Fruit fly (Drosophila melanogaster) whole organism, embryonic: ENCODE measurements around the gene CG3038.

ENCODE experiments used
- ATbp ChIP-seq: fragments of 200-800 bp; sonication (Bioruptor generic); optimal IDR thresholded peaks from 2 replicates; lab custom pipeline; 2017; ENCODE audit warnings: missing biosample characterization, mild to moderate bottlenecking, missing genetic modification characterization, missing genetic modification reagents
- Abd-B ChIP-seq: fragments of 200-800 bp; sonication (Bioruptor generic); optimal IDR thresholded peaks from 2 replicates; lab custom pipeline; 2018; ENCODE audit warnings: missing biosample characterization, mild to moderate bottlenecking, missing genetic modification characterization, moderate library complexity
- Adf1 ChIP-seq: fragments of 200-800 bp; sonication (Bioruptor generic); IDR thresholded peaks from 2 replicates; pipeline ENCODE4 v1.3.6; 2022; ENCODE audit warnings: missing biosample characterization, missing genetic modification characterization
- Bdp1 ChIP-seq: fragments of 200-800 bp; sonication (Bioruptor generic); optimal IDR thresholded peaks from 3 replicates; lab custom pipeline; 2016; ENCODE audit warnings: missing biosample characterization, missing genetic modification characterization
- CG10209 ChIP-seq: fragments of 200-800 bp; sonication (Bioruptor generic); optimal IDR thresholded peaks from 3 replicates; lab custom pipeline; 2017; ENCODE audit warnings: missing biosample characterization, mild to moderate bottlenecking, missing genetic modification characterization, missing genetic modification reagents
- CG1024 ChIP-seq: fragments of 200-800 bp; sonication (Bioruptor generic); IDR thresholded peaks from 2 replicates; pipeline ENCODE4 v1.3.6; 2022; ENCODE audit warnings: missing biosample characterization, missing genetic modification characterization
- CG11723 ChIP-seq: fragments of 200-800 bp; sonication (Bioruptor generic); optimal IDR thresholded peaks from 2 replicates; lab custom pipeline; 2017; ENCODE audit warnings: missing biosample characterization, mild to moderate bottlenecking, missing genetic modification characterization
- CG13123 ChIP-seq: fragments of 200-800 bp; sonication (Bioruptor generic); optimal IDR thresholded peaks from 2 replicates; lab custom pipeline; 2016; ENCODE audit warnings: missing biosample characterization, missing genetic modification characterization
- CG15269 ChIP-seq: fragments of 200-800 bp; sonication (Bioruptor generic); optimal IDR thresholded peaks from 2 replicates; lab custom pipeline; 2018; ENCODE audit warnings: missing biosample characterization, mild to moderate bottlenecking, missing genetic modification characterization, moderate library complexity
- CG17359 ChIP-seq: fragments of 200-800 bp; sonication (Bioruptor generic); optimal IDR thresholded peaks from 3 replicates; lab custom pipeline; 2018; ENCODE audit warnings: missing biosample characterization, mild to moderate bottlenecking, missing genetic modification characterization, moderate library complexity
- CG1792 ChIP-seq: fragments of 200-800 bp; sonication (Bioruptor generic); optimal IDR thresholded peaks from 2 replicates; lab custom pipeline; 2016; ENCODE audit warnings: missing biosample characterization, missing genetic modification characterization
- CG18011 ChIP-seq: fragments of 200-800 bp; sonication (Bioruptor generic); optimal IDR thresholded peaks from 2 replicates; lab custom pipeline; 2017; ENCODE audit warnings: missing biosample characterization, missing genetic modification characterization, mild to moderate bottlenecking, moderate library complexity, missing genotype
- CG2120 ChIP-seq: fragments of 200-800 bp; sonication (Bioruptor generic); optimal IDR thresholded peaks from 3 replicates; lab custom pipeline; 2016; ENCODE audit warnings: missing biosample characterization, missing genetic modification characterization
- CG2199 ChIP-seq: fragments of 200-800 bp; sonication (Bioruptor generic); IDR thresholded peaks from 3 replicates; pipeline ENCODE4 v1.3.6; 2022; ENCODE audit warnings: missing biosample characterization, missing genetic modification characterization
- CG3838 ChIP-seq: fragments of 200-800 bp; sonication (Bioruptor generic); optimal IDR thresholded peaks from 3 replicates; lab custom pipeline; 2016; ENCODE audit warnings: missing biosample characterization, missing genetic modification characterization
- CG3847 ChIP-seq: fragments of 200-800 bp; sonication (Bioruptor generic); IDR thresholded peaks from 2 replicates; pipeline ENCODE4 v1.3.6; 2022; ENCODE audit warnings: missing biosample characterization, missing genetic modification characterization
- CG42726 ChIP-seq: fragments of 200-800 bp; sonication (Bioruptor generic); IDR thresholded peaks from 2 replicates; pipeline ENCODE4 v1.3.6; 2022; ENCODE audit warnings: missing biosample characterization, missing genetic modification characterization; ENCODE audit not compliant: partially characterized antibody
- CG43689 ChIP-seq: fragments of 200-800 bp; sonication (Bioruptor generic); IDR thresholded peaks from 2 replicates; pipeline ENCODE4 v1.3.6; 2022; ENCODE audit warnings: missing biosample characterization, missing genetic modification characterization
- CG6272 ChIP-seq: fragments of 200-800 bp; sonication (Bioruptor generic); IDR thresholded peaks from 2 replicates; pipeline ENCODE4 v1.3.6; 2022; ENCODE audit warnings: missing biosample characterization, missing genetic modification characterization
- CG6765 ChIP-seq: fragments of 200-800 bp; sonication (Bioruptor generic); optimal IDR thresholded peaks from 3 replicates; lab custom pipeline; 2017; ENCODE audit warnings: missing biosample characterization, mild to moderate bottlenecking, missing genetic modification characterization
- CG8924 ChIP-seq: fragments of 200-800 bp; optimal IDR thresholded peaks from 3 replicates; lab custom pipeline; 2019; ENCODE audit warnings: missing biosample characterization, mild to moderate bottlenecking, missing genetic modification characterization, moderate library complexity
- CkIIα-i1 ChIP-seq: fragments of 200-800 bp; sonication (Bioruptor generic); IDR thresholded peaks from 2 replicates; pipeline ENCODE4 v1.3.6; 2022; ENCODE audit warnings: missing biosample characterization, missing genetic modification characterization
- CrebB ChIP-seq: fragments of 200-800 bp; sonication (Bioruptor generic); optimal IDR thresholded peaks from 3 replicates; lab custom pipeline; 2018; ENCODE audit warnings: missing biosample characterization, mild to moderate bottlenecking, missing genetic modification characterization
- Dip2 ChIP-seq: fragments of 200-800 bp; sonication (Bioruptor generic); IDR thresholded peaks from 2 replicates; pipeline ENCODE4 v1.3.6; 2022; ENCODE audit warnings: missing biosample characterization, missing genetic modification characterization
- Elba2 ChIP-seq: fragments of 200-800 bp; sonication (Bioruptor generic); optimal IDR thresholded peaks from 3 replicates; lab custom pipeline; 2016; ENCODE audit warnings: missing biosample characterization, missing genetic modification characterization
- Fer1 ChIP-seq: fragments of 200-800 bp; sonication (Bioruptor generic); optimal IDR thresholded peaks from 2 replicates; lab custom pipeline; 2017; ENCODE audit warnings: missing biosample characterization, mild to moderate bottlenecking, missing genetic modification characterization
- Hand ChIP-seq: fragments of 200-800 bp; sonication (Bioruptor generic); optimal IDR thresholded peaks from 2 replicates; lab custom pipeline; 2017; ENCODE audit warnings: mild to moderate bottlenecking, missing biosample characterization, missing genetic modification reagents, missing genetic modification characterization
- HmgD ChIP-seq: fragments of 200-800 bp; sonication (Bioruptor generic); optimal IDR thresholded peaks from 3 replicates; lab custom pipeline; 2016; ENCODE audit warnings: missing biosample characterization, missing genetic modification characterization
- Hmr ChIP-seq: fragments of 200-800 bp; sonication (Bioruptor generic); optimal IDR thresholded peaks from 3 replicates; lab custom pipeline; 2017; ENCODE audit warnings: mild to moderate bottlenecking, missing biosample characterization, missing genetic modification reagents, missing genetic modification characterization
- NfI ChIP-seq: fragments of 200-800 bp; sonication (Bioruptor generic); optimal IDR thresholded peaks from 3 replicates; lab custom pipeline; 2018; ENCODE audit warnings: missing biosample characterization, mild to moderate bottlenecking, missing genetic modification characterization, moderate library complexity
- Sry-δ ChIP-seq: fragments of 200-800 bp; sonication (Bioruptor generic); optimal IDR thresholded peaks from 2 replicates; lab custom pipeline; 2016; ENCODE audit warnings: missing biosample characterization, missing genetic modification characterization
- TFAM ChIP-seq: fragments of 200-800 bp; sonication (Bioruptor generic); optimal IDR thresholded peaks from 2 replicates; lab custom pipeline; 2017; ENCODE audit warnings: missing biosample characterization, missing genetic modification characterization, inconsistent platforms
- bcd ChIP-seq: fragments of 200-800 bp; sonication (Bioruptor generic); optimal IDR thresholded peaks from 2 replicates; lab custom pipeline; 2017; ENCODE audit warnings: missing biosample characterization, mild to moderate bottlenecking, missing genetic modification characterization
- ci ChIP-seq: fragments of 200-800 bp; sonication (Bioruptor generic); IDR thresholded peaks from 3 replicates; pipeline ENCODE4 v1.3.6; 2022; ENCODE audit warnings: missing biosample characterization, missing genetic modification characterization
- en ChIP-seq: fragments of 200-800 bp; sonication (Bioruptor generic); optimal IDR thresholded peaks from 2 replicates; lab custom pipeline; 2016; ENCODE audit warnings: missing biosample characterization, missing genetic modification characterization
- exex ChIP-seq: fragments of 200-800 bp; sonication (Bioruptor generic); optimal IDR thresholded peaks from 4 replicates; lab custom pipeline; 2018; ENCODE audit warnings: missing biosample characterization, mild to moderate bottlenecking, missing genetic modification characterization, moderate library complexity
- fd102C ChIP-seq: fragments of 200-800 bp; sonication (Bioruptor generic); optimal IDR thresholded peaks from 2 replicates; lab custom pipeline; 2018; ENCODE audit warnings: missing biosample characterization, mild to moderate bottlenecking, missing genetic modification characterization, moderate library complexity
- gsb ChIP-seq: fragments of 200-800 bp; sonication (Bioruptor generic); IDR thresholded peaks from 2 replicates; pipeline ENCODE4 v1.3.6; 2022; ENCODE audit warnings: missing biosample characterization, missing genetic modification characterization
- inv ChIP-seq: fragments of 200-800 bp; sonication (Bioruptor generic); IDR thresholded peaks from 2 replicates; pipeline ENCODE4 v1.3.6; 2022; ENCODE audit warnings: missing biosample characterization, missing genetic modification characterization; ENCODE audit not compliant: partially characterized antibody
- jigr1 ChIP-seq: fragments of 200-800 bp; sonication (Bioruptor generic); IDR thresholded peaks from 3 replicates; pipeline ENCODE4 v1.3.6; 2022; ENCODE audit warnings: missing biosample characterization, missing genetic modification characterization
- luna ChIP-seq: fragments of 200-800 bp; sonication (Bioruptor generic); optimal IDR thresholded peaks from 2 replicates; lab custom pipeline; 2016; ENCODE audit warnings: missing biosample characterization, missing genetic modification characterization
- otp ChIP-seq: fragments of 200-800 bp; sonication (Bioruptor generic); IDR thresholded peaks from 3 replicates; pipeline ENCODE4, ENCODE4 v1.3.6; 2022; ENCODE audit warnings: missing biosample characterization, missing genetic modification characterization
- p53 ChIP-seq: fragments of 200-800 bp; sonication (Bioruptor generic); optimal IDR thresholded peaks from 2 replicates; lab custom pipeline; 2016; ENCODE audit warnings: missing biosample characterization, missing genetic modification characterization
- peb ChIP-seq: fragments of 200-800 bp; sonication (Bioruptor generic); IDR thresholded peaks from 2 replicates; pipeline ENCODE4 v1.3.6; 2022; ENCODE audit warnings: missing biosample characterization, missing genetic modification characterization
- rib ChIP-seq: fragments of 200-800 bp; sonication (Bioruptor generic); IDR thresholded peaks from 2 replicates; pipeline ENCODE4 v1.3.6; 2022; ENCODE audit warnings: missing biosample characterization, missing genetic modification characterization
- salm ChIP-seq: fragments of 200-800 bp; sonication (Bioruptor generic); optimal IDR thresholded peaks from 2 replicates; lab custom pipeline; 2018; ENCODE audit warnings: missing biosample characterization, mild to moderate bottlenecking, missing genetic modification characterization
- sim ChIP-seq: fragments of 200-800 bp; sonication (Bioruptor generic); IDR thresholded peaks from 2 replicates; pipeline ENCODE4 v1.3.6; 2022; ENCODE audit warnings: missing biosample characterization, missing genetic modification characterization
- slou ChIP-seq: fragments of 200-800 bp; sonication (Bioruptor generic); optimal IDR thresholded peaks from 3 replicates; lab custom pipeline; 2016; ENCODE audit warnings: missing biosample characterization, missing genetic modification characterization
- so ChIP-seq: fragments of 200-800 bp; sonication (Bioruptor generic); IDR thresholded peaks from 3 replicates; pipeline ENCODE4 v1.3.6; 2022; ENCODE audit warnings: missing biosample characterization, missing genetic modification characterization
- trem ChIP-seq: fragments of 200-800 bp; optimal IDR thresholded peaks from 3 replicates; lab custom pipeline; 2019; ENCODE audit warnings: missing biosample characterization, mild to moderate bottlenecking, missing genetic modification characterization, moderate library complexity
- unc-4 ChIP-seq: fragments of 200-800 bp; sonication (Bioruptor generic); IDR thresholded peaks from 2 replicates; pipeline ENCODE4 v1.3.6; 2022; ENCODE audit warnings: missing biosample characterization, missing genetic modification characterization; ENCODE audit not compliant: partially characterized antibody
- zfh2 ChIP-seq: fragments of 200-800 bp; sonication (Bioruptor generic); optimal IDR thresholded peaks from 2 replicates; lab custom pipeline; 2016; ENCODE audit warnings: missing biosample characterization, missing genetic modification characterization

Gene CG3038

DNA sequence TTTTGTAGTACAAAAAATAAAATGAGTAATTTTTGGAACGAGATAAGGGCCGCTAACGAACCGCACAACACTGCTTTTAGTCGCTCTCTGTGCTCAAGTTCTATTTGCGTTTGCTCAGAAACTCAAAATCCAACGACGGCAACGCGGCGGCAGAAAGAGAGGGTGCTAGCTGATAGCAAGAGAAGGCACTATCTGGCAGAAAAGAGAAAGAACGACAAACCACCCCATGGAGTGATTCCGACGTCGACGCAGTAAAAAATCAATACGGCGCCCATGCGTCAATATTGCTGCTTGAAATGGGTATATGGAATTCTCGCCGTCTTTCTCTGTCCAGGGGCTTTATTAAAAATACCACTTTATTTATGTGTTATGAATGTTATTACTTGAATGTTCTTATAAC lies 30.4 kb upstream of the CG3038 start (continued):
- TF ChIP-seq CG3838 (GFP tag; lab: Kevin White, UChicago) (no peak), TFAM (GFP tag; lab: Kevin White, UChicago) (no peak), CG11723 (GFP tag; lab: Kevin White, UChicago) (no peak), CG1792 (no peak), Abd-B (GFP tag; lab: Kevin White, UChicago) (no peak), CrebB (tag; lab: Kevin White, UChicago) (no peak), unc-4 (GFP tag; lab: Robert Waterston, UW) (no peak), rib (GFP tag; lab: Robert Waterston, UW) (no peak; the same call in 1 of the 2 replicates), Hand (no peak), ATbp (GFP tag; lab: Kevin White, UChicago) (peak; percentile 22), bcd (GFP tag; lab: Kevin White, UChicago) (no peak), trem (tag; lab: Kevin White, UChicago) (no peak), inv (GFP tag; lab: Robert Waterston, UW) (no peak), CG2120 (GFP tag; lab: Kevin White, UChicago) (peak; percentile 5), fd102C (GFP tag; lab: Kevin White, UChicago) (no peak), Adf1 (GFP tag; lab: Robert Waterston, UW) (peak; percentile 69), CG6765 (GFP tag; lab: Kevin White, UChicago) (no peak), CG6272 (no peak), so (GFP tag; lab: Robert Waterston, UW) (0 out of 3 replicates have a peak, but pooled peaks have one; percentile 31), CG18011 (GFP tag; lab: Kevin White, UChicago) (no peak), CG17359 (no peak), CG8924 (tag; lab: Kevin White, UChicago) (peak; percentile 4), CG43689 (GFP tag; lab: Robert Waterston, UW) (no peak), NfI (no peak), CG2199 (GFP tag; lab: Robert Waterston, UW) (peak; percentile 76; the same call in 2 of the 3 replicates), CG15269 (tag; lab: Kevin White, UChicago) (no peak), Bdp1 (no peak), luna (no peak), p53 (GFP tag; lab: Kevin White, UChicago) (no peak), peb (GFP tag; lab: Robert Waterston, UW) (no peak), Sry-δ (GFP tag; lab: Kevin White, UChicago) (no peak), salm (tag; lab: Kevin White, UChicago) (no peak), CG3847 (GFP tag; lab: Robert Waterston, UW) (no peak), CG1024 (GFP tag; lab: Robert Waterston, UW) (no peak), CG13123 (GFP tag; lab: Kevin White, UChicago) (no peak), slou (GFP tag; lab: Kevin White, UChicago) (no peak), Dip2 (GFP tag; lab: Robert Waterston, UW) (no peak), gsb (GFP tag; lab: Robert Waterston, UW) (no peak), en (GFP tag; lab: Kevin White, UChicago) (no peak), CkIIα-i1 (no peak), Elba2 (GFP tag; lab: Kevin White, UChicago) (no peak), Fer1 (no peak), Hmr (GFP tag; lab: Kevin White, UChicago) (peak; percentile 22), CG42726 (GFP tag; lab: Robert Waterston, UW) (no peak), jigr1 (GFP tag; lab: Robert Waterston, UW) (no peak), exex (tag; lab: Kevin White, UChicago) (no peak), CG10209 (GFP tag; lab: Kevin White, UChicago) (no peak), sim (GFP tag; lab: Robert Waterston, UW) (0 out of 2 replicates have a peak, but pooled peaks have one; percentile 41), HmgD (no peak), ci (GFP tag; lab: Robert Waterston, UW) (peak; percentile 52; the same call in 2 of the 3 replicates), otp (GFP tag; lab: Robert Waterston, UW) (no peak), zfh2 (GFP tag; lab: Kevin White, UChicago) (no peak)
